Worm (Caenorhabditis elegans) whole organism, L1 larva: Measurements from ENCODE around the gene cebp-1.

ENCODE experiments used
- C34B4.2 ChIP-seq: sonication (generic microtip); optimal IDR thresholded peaks from 2 replicates; lab custom pipeline; 2017; ENCODE audit warnings: mild to moderate bottlenecking, missing genetic modification characterization, missing compliant biosample characterization
- aly-2 ChIP-seq: fragments of 150-350 bp; optimal IDR thresholded peaks from 2 replicates; lab custom pipeline; 2014; ENCODE audit warnings: missing biosample characterization, missing genetic modification characterization
- ama-1 ChIP-seq: fragments of 150-350 bp; optimal IDR thresholded peaks from 2 replicates; lab custom pipeline; 2014
- blmp-1 ChIP-seq: fragments of 150-350 bp; optimal IDR thresholded peaks from 2 replicates; lab custom pipeline; 2014; ENCODE audit warnings: missing biosample characterization, missing genetic modification characterization
- ceh-8 ChIP-seq: fragments of 200-800 bp; sonication (Bioruptor generic); optimal IDR thresholded peaks from 2 replicates; lab custom pipeline; 2018; ENCODE audit warnings: mild to moderate bottlenecking, missing genetic modification characterization, moderate library complexity, missing compliant biosample characterization
- ceh-88 ChIP-seq: fragments of 200-800 bp; sonication (Bioruptor generic); IDR thresholded peaks from 2 replicates; pipeline ENCODE4 v1.3.6; 2022; ENCODE audit warnings: missing genetic modification characterization, missing compliant biosample characterization
- efl-3 ChIP-seq: fragments of 200-800 bp; sonication (Bioruptor generic); optimal IDR thresholded peaks from 2 replicates; lab custom pipeline; 2018; ENCODE audit warnings: mild to moderate bottlenecking, missing genetic modification characterization, missing compliant biosample characterization
- egl-27 ChIP-seq, 2 experiments: fragments of 150-350 bp in 1 of 2; sonication (generic microtip); optimal IDR thresholded peaks; 3 replicates each; lab custom pipeline; 2017 to 2018; ENCODE audit warnings: missing biosample characterization in 2 of 2, missing genetic modification characterization in 2 of 2, missing genetic modification reagents in 2 of 2
- elt-2 ChIP-seq: sonication (generic microtip); optimal IDR thresholded peaks from 2 replicates; lab custom pipeline; 2016; ENCODE audit warnings: missing genetic modification characterization, mild to moderate bottlenecking, inconsistent platforms, missing compliant biosample characterization, missing genetic modification reagents
- elt-3 ChIP-seq, 6 experiments: fragments of 150-350 bp in 1 of 6; sonication (generic microtip); optimal IDR thresholded peaks; 2 replicates each; lab custom pipeline; 2017 to 2018; ENCODE audit warnings: missing biosample characterization in 6 of 6, missing genetic modification characterization in 6 of 6, inconsistent platforms in 1 of 6
- ets-5 ChIP-seq: fragments of 200-800 bp; sonication (Bioruptor generic); IDR thresholded peaks from 2 replicates; pipeline ENCODE4 v1.3.6; 2022; ENCODE audit warnings: missing genetic modification characterization, missing compliant biosample characterization
- fkh-10 ChIP-seq: sonication (generic microtip); optimal IDR thresholded peaks from 2 replicates; lab custom pipeline; 2017; ENCODE audit warnings: missing biosample characterization, missing genetic modification reagents, missing genetic modification characterization
- hlh-17 ChIP-seq: fragments of 200-800 bp; sonication (Bioruptor generic); optimal IDR thresholded peaks from 2 replicates; lab custom pipeline; 2018; ENCODE audit warnings: missing genetic modification characterization, mild to moderate bottlenecking, missing compliant biosample characterization, moderate library complexity, borderline replicate concordance
- irx-1 ChIP-seq: sonication (generic microtip); optimal IDR thresholded peaks from 2 replicates; lab custom pipeline; 2016; ENCODE audit warnings: missing genetic modification characterization, missing compliant biosample characterization
- jun-1 ChIP-seq: fragments of 150-350 bp; optimal IDR thresholded peaks from 2 replicates; lab custom pipeline; 2014; ENCODE audit warnings: missing biosample characterization, missing genetic modification reagents, missing genetic modification characterization
- lin-13 ChIP-seq: fragments of 150-350 bp; optimal IDR thresholded peaks from 2 replicates; lab custom pipeline; 2014; ENCODE audit warnings: missing biosample characterization, missing genetic modification reagents, missing genetic modification characterization
- lin-14 ChIP-seq: fragments of 200-800 bp; sonication (Bioruptor generic); optimal IDR thresholded peaks from 2 replicates; lab custom pipeline; 2018; ENCODE audit warnings: mild to moderate bottlenecking, missing genetic modification characterization, moderate library complexity, missing compliant biosample characterization
- lin-15B ChIP-seq: fragments of 150-350 bp; sonication (generic microtip); optimal IDR thresholded peaks from 3 replicates; lab custom pipeline; 2014; ENCODE audit warnings: missing biosample characterization, missing genetic modification characterization
- lsy-2 ChIP-seq, 2 experiments: fragments of 150-350 bp; optimal IDR thresholded peaks; 2 replicates each; lab custom pipeline; 2014; ENCODE audit warnings: missing biosample characterization in 2 of 2, missing genetic modification characterization in 2 of 2
- mep-1 ChIP-seq: fragments of 150-350 bp; optimal IDR thresholded peaks from 2 replicates; lab custom pipeline; 2014; ENCODE audit warnings: missing biosample characterization, missing genetic modification characterization
- nhr-20 ChIP-seq: sonication (generic microtip); optimal IDR thresholded peaks from 2 replicates; lab custom pipeline; 2016; ENCODE audit warnings: mild to moderate bottlenecking, missing genetic modification characterization, missing compliant biosample characterization
- nhr-237 ChIP-seq: fragments of 150-350 bp; optimal IDR thresholded peaks from 2 replicates; lab custom pipeline; 2014; ENCODE audit warnings: missing biosample characterization, missing genetic modification characterization
- nhr-47 ChIP-seq: sonication (generic microtip); optimal IDR thresholded peaks from 2 replicates; lab custom pipeline; 2016; ENCODE audit warnings: mild to moderate bottlenecking, missing genetic modification characterization, moderate library complexity, missing compliant biosample characterization
- nhr-71 ChIP-seq: sonication (generic microtip); optimal IDR thresholded peaks from 2 replicates; lab custom pipeline; 2016; ENCODE audit warnings: mild to moderate bottlenecking, missing genetic modification characterization, moderate library complexity, missing compliant biosample characterization
- nhr-76 ChIP-seq: sonication (generic microtip); optimal IDR thresholded peaks from 2 replicates; lab custom pipeline; 2017; ENCODE audit warnings: missing biosample characterization, missing genetic modification characterization
- nhr-77 ChIP-seq: fragments of 150-350 bp; optimal IDR thresholded peaks from 2 replicates; lab custom pipeline; 2014; ENCODE audit warnings: missing biosample characterization, missing genetic modification characterization
- nhr-84 ChIP-seq: sonication (generic microtip); optimal IDR thresholded peaks from 2 replicates; lab custom pipeline; 2017; ENCODE audit warnings: missing biosample characterization, missing genetic modification characterization
- nhr-85 ChIP-seq: sonication (generic microtip); peaks from one replicate; lab custom pipeline; 2016; ENCODE audit warnings: missing genetic modification characterization, inconsistent platforms, missing compliant biosample characterization
- nhr-90 ChIP-seq: sonication (generic microtip); optimal IDR thresholded peaks from 2 replicates; lab custom pipeline; 2016; ENCODE audit warnings: mild to moderate bottlenecking, missing genetic modification characterization, missing compliant biosample characterization; ENCODE audit not compliant: poor library complexity
- pag-3 ChIP-seq: sonication (generic microtip); optimal IDR thresholded peaks from 2 replicates; lab custom pipeline; 2017; ENCODE audit warnings: missing genetic modification characterization, mild to moderate bottlenecking, missing compliant biosample characterization, antibody characterized with exemption, borderline replicate concordance; ENCODE audit not compliant: insufficient read depth
- pax-3 ChIP-seq: fragments of 200-800 bp; sonication (Bioruptor generic); optimal IDR thresholded peaks from 2 replicates; lab custom pipeline; 2018; ENCODE audit warnings: mild to moderate bottlenecking, missing genetic modification characterization, moderate library complexity, missing compliant biosample characterization
- rnt-1 ChIP-seq: sonication (generic microtip); optimal IDR thresholded peaks from 2 replicates; lab custom pipeline; 2016; ENCODE audit warnings: mild to moderate bottlenecking, missing genetic modification characterization, moderate library complexity, missing compliant biosample characterization
- skn-1 ChIP-seq: fragments of 150-350 bp; optimal IDR thresholded peaks from 2 replicates; lab custom pipeline; 2014; ENCODE audit warnings: missing biosample characterization, missing genetic modification characterization
- snpc-4 ChIP-seq: fragments of 150-350 bp; optimal IDR thresholded peaks from 2 replicates; lab custom pipeline; 2014; ENCODE audit warnings: missing biosample characterization, missing genetic modification characterization
- sptf-1 ChIP-seq: fragments of 150-350 bp; optimal IDR thresholded peaks from 2 replicates; lab custom pipeline; 2014; ENCODE audit warnings: missing biosample characterization, missing genetic modification characterization
- sup-37 ChIP-seq: fragments of 200-800 bp; sonication (Bioruptor generic); optimal IDR thresholded peaks from 2 replicates; lab custom pipeline; 2018; ENCODE audit warnings: mild to moderate bottlenecking, missing genetic modification characterization, missing compliant biosample characterization
- unc-130 ChIP-seq: fragments of 150-350 bp; optimal IDR thresholded peaks from 2 replicates; lab custom pipeline; 2017; ENCODE audit warnings: missing biosample characterization, missing genetic modification characterization, inconsistent platforms
- unc-62 ChIP-seq: fragments of 150-350 bp; optimal IDR thresholded peaks from 2 replicates; lab custom pipeline; 2014; ENCODE audit warnings: missing biosample characterization, missing genetic modification reagents, missing genetic modification characterization
- unc-86 ChIP-seq: sonication (generic microtip); optimal IDR thresholded peaks from 2 replicates; lab custom pipeline; 2016; ENCODE audit warnings: missing genetic modification characterization, missing compliant biosample characterization
- unc-98 ChIP-seq: fragments of 200-800 bp; sonication (Bioruptor generic); IDR thresholded peaks from 2 replicates; pipeline ENCODE4 v1.3.6; 2022; ENCODE audit warnings: missing genetic modification characterization, missing compliant biosample characterization
- vab-15 ChIP-seq: sonication (generic microtip); optimal IDR thresholded peaks from 2 replicates; lab custom pipeline; 2017; ENCODE audit warnings: missing genotype, mild to moderate bottlenecking, missing genetic modification characterization, missing compliant biosample characterization
- xbp-1 ChIP-seq: sonication (generic microtip); optimal IDR thresholded peaks from 2 replicates; lab custom pipeline; 2016; ENCODE audit warnings: missing genetic modification characterization, missing compliant biosample characterization
- zag-1 ChIP-seq: fragments of 150-350 bp; optimal IDR thresholded peaks from 2 replicates; lab custom pipeline; 2014; ENCODE audit warnings: missing biosample characterization, missing genetic modification characterization
- ztf-11 ChIP-seq, 2 experiments: sonication (generic microtip); optimal IDR thresholded peaks; 2 replicates each; lab custom pipeline; 2016 to 2017; ENCODE audit warnings: missing genetic modification characterization in 2 of 2, missing biosample characterization in 1 of 2, missing compliant biosample characterization in 1 of 2
- ztf-4 ChIP-seq: fragments of 150-350 bp; optimal IDR thresholded peaks from 2 replicates; lab custom pipeline; 2014; ENCODE audit warnings: missing biosample characterization, missing genetic modification characterization

The cebp-1 gene

DNA sequence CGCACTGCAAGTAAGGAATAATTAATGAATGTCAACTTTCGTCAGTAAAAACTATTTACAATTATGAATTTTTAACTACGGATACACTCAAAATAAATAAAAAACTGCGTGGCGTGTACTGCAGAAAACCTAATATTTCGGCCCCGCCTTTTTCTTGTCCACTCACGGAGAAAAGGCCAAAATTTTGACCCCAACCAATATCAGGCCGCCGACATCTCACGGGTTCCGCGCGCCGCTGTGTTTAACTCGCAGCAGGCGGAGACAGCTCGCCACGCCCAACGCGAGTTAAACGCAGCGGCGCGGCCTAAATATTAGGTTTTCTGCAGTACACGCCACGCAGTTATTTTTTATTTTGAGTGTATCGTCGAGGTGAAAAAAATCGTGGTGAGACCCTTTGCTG lies 17.6 kb upstream of the cebp-1 start:
- TF ChIP-seq rnt-1 (no peak), pax-3 (tag; lab: Kevin White, UChicago) (no peak), nhr-84 (tag; lab: Kevin White, UChicago) (no peak), lin-15B (tag; lab: Kevin White, UChicago) (no peak), unc-86 (tag; lab: Kevin White, UChicago) (no peak), unc-98 (GFP tag; lab: Robert Waterston, UW) (no peak), ceh-88 (GFP tag; lab: Robert Waterston, UW) (no peak), snpc-4 (tag; lab: Kevin White, UChicago) (peak; percentile 37)

DNA sequence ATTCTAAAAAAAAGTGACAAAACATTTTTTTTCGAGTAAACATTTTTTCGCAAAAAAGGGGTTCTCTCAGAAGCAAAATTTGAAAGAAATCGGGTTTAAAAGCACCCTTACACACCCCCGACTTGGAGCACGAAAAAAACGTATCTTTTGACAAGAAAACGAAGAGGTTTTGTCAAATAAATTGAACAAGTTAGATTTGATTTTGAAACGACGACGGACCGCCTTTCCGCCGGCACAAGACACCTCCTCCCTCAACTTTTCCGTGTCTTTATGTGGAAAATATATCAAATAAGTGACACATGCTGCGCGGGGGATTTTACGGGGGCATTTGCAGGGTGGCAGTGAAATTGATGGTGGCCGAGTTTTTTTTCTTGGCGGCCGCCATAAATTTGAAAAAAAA lies 14.4 kb upstream of the cebp-1 start:
- TF ChIP-seq fkh-10 (GFP tag; lab: Kevin White, UChicago) (peak; percentile 77), unc-130 (tag; lab: Kevin White, UChicago) (no peak), skn-1 (tag; lab: Kevin White, UChicago) (no peak), lin-14 (peak; percentile 23), sptf-1 (tag; lab: Kevin White, UChicago) (no peak)

DNA sequence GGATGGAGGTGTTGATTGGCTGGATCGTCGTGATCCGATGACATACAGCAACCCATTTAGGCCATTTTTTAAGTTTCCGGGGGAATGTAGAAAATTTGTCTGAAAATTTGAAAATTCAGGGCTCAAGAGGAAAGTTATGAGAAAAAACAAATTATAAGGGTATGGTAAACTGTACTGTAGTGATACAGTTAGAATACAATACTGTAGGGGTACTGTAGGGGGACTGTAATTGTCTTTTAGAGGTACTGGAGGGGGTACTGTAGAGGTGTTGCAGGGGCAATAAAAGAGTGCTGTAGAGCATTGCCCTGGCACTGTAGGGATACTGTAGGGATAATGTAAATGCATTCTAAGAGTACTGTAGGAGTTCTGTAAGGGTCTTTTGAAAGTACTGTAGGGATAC lies 11.0 kb upstream of the cebp-1 start, which contains the start of gene D1005.6:
D1005.6 (minus strand) TSS at position 101 of the 400 bp plus-strand sequence.
- TF ChIP-seq elt-2 (tag; lab: Kevin White, UChicago) (no peak), nhr-90 (no peak), nhr-76 (tag; lab: Kevin White, UChicago) (no peak), zag-1 (tag; lab: Kevin White, UChicago) (no peak), unc-62 (GFP tag; lab: Kevin White, UChicago) (no peak), blmp-1 (tag; lab: Kevin White, UChicago) (no peak), egl-27 (tag; optimal IDR thresholded peaks at IDR 0.05; lab: Kevin White, UChicago) (no peak), ceh-88 (GFP tag; lab: Robert Waterston, UW) (no peak), ztf-11 (tag; optimal IDR thresholded peaks at IDR 0.05; lab: Kevin White, UChicago) (no peak), lsy-2 (tag; optimal IDR thresholded peaks at IDR 0.05; lab: Kevin White, UChicago) (no peak), nhr-71 (tag; lab: Kevin White, UChicago) (no peak), pag-3 (tag; lab: Kevin White, UChicago) (no peak), hlh-17 (GFP tag; lab: Kevin White, UChicago) (no peak), nhr-237 (no peak), nhr-84 (tag; lab: Kevin White, UChicago) (no peak), sup-37 (GFP tag; lab: Kevin White, UChicago) (no peak), jun-1 (tag; lab: Kevin White, UChicago) (no peak), mep-1 (tag; lab: Kevin White, UChicago) (no peak), nhr-77 (tag; lab: Kevin White, UChicago) (no peak)
- TF ChIP-seq, all 84 proteins: peak for 0

DNA sequence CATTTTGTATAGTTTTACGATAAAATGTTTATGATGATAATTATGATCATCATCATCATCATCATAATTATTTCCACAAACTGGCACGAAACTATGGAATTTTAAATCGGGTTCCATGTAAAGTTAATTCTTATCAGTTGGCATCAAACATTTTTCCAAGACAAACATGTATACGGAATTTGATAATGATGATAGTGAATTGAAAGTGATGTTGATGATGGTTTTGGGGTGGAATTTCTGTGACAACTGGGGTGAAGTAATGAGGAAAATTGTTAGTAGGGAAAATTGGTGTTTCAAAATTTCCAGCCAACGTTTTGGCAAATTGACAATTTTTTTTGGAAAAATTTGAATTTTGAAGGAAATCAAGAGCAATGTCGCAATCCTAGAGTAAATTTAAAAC lies 6.1 kb upstream of the cebp-1 start:
- peak; percentile 51 for TF ChIP-seq blmp-1 (tag; lab: Kevin White, UChicago)
- no peak for TF ChIP-seq aly-2 (tag; lab: Kevin White, UChicago)

- TF ChIP-seq ama-1 (lab: Kevin White, UChicago): no peak
- no peak for TF ChIP-seq nhr-20 (tag; lab: Kevin White, UChicago)
- TF ChIP-seq nhr-71 (tag; lab: Kevin White, UChicago): no peak
- TF ChIP-seq nhr-84 (tag; lab: Kevin White, UChicago): no peak
- TF ChIP-seq ztf-4: no peak
- TF ChIP-seq elt-3 (tag; optimal IDR thresholded peaks at IDR 0.05; lab: Kevin White, UChicago): peak in 3 of 6 experiments; percentile 6 to 56 (median 37)
- no peak for TF ChIP-seq vab-15
- no peak for TF ChIP-seq efl-3 (GFP tag; lab: Kevin White, UChicago)
- TF ChIP-seq lin-13 (GFP tag; lab: Kevin White, UChicago): no peak
- no peak for TF ChIP-seq C34B4.2 (tag; lab: Kevin White, UChicago)
- no peak for TF ChIP-seq rnt-1
- TF ChIP-seq irx-1 (tag; lab: Kevin White, UChicago): no peak
- no peak for TF ChIP-seq fkh-10 (GFP tag; lab: Kevin White, UChicago)
- TF ChIP-seq ets-5 (GFP tag; lab: Robert Waterston, UW): no peak
- TF ChIP-seq nhr-85 (tag; lab: Kevin White, UChicago): no peak
- no peak for TF ChIP-seq xbp-1 (tag; lab: Kevin White, UChicago)
- peak; percentile 93 for TF ChIP-seq blmp-1 (tag; lab: Kevin White, UChicago)
- TF ChIP-seq ceh-8: no peak
- no peak for TF ChIP-seq ceh-88 (GFP tag; lab: Robert Waterston, UW)
- TF ChIP-seq elt-2 (tag; lab: Kevin White, UChicago): no peak
- no peak for TF ChIP-seq nhr-76 (tag; lab: Kevin White, UChicago)
- TF ChIP-seq nhr-47: no peak
These were observed 5.1 kb upstream of the cebp-1 start, which contains the start of gene D1005.2 for ce11 chrX:1458793-1459192. D1005.2 (plus strand) TSS chrX:1459022.
